Fruit fly (Drosophila melanogaster) whole organism, embryonic: ENCODE measurements around the gene CG12560.
A peak's percentile ranks its signal among the peaks of the same experiment; 100 is the strongest.

ENCODE experiments used
- Ada2b ChIP-seq: fragments of 200-800 bp; sonication (Bioruptor generic); IDR thresholded peaks from 2 replicates; pipeline ENCODE4 v1.3.6; 2022; ENCODE audit warnings: missing biosample characterization, missing genetic modification characterization
- BEAF-32 ChIP-seq: fragments of 200-800 bp; sonication (Bioruptor generic); optimal IDR thresholded peaks from 3 replicates; lab custom pipeline; 2017; ENCODE audit warnings: missing biosample characterization, missing genetic modification characterization, mild to moderate bottlenecking, moderate library complexity, missing genetic modification reagents
- C15 ChIP-seq: fragments of 200-800 bp; sonication (Bioruptor generic); IDR thresholded peaks from 3 replicates; pipeline ENCODE4 v1.3.6; 2022; ENCODE audit warnings: missing biosample characterization, missing genetic modification characterization
- CG10565 ChIP-seq: fragments of 200-800 bp; sonication (Bioruptor generic); optimal IDR thresholded peaks from 3 replicates; lab custom pipeline; 2016; ENCODE audit warnings: missing biosample characterization, mild to moderate bottlenecking, missing genetic modification characterization
- CG11695 ChIP-seq: fragments of 200-800 bp; sonication (Bioruptor generic); IDR thresholded peaks from 3 replicates; pipeline ENCODE4 v1.3.6; 2022; ENCODE audit warnings: missing biosample characterization, missing genetic modification characterization
- CG12104 ChIP-seq: fragments of 200-800 bp; sonication (Bioruptor generic); optimal IDR thresholded peaks from 3 replicates; lab custom pipeline; 2016; ENCODE audit warnings: missing biosample characterization, missing genetic modification characterization
- CG12155 ChIP-seq: fragments of 200-800 bp; sonication (Bioruptor generic); optimal IDR thresholded peaks from 3 replicates; lab custom pipeline; 2016; ENCODE audit warnings: missing biosample characterization, missing genetic modification characterization
- CG15011 ChIP-seq: fragments of 200-800 bp; sonication (Bioruptor generic); optimal IDR thresholded peaks from 3 replicates; lab custom pipeline; 2018; ENCODE audit warnings: missing biosample characterization, mild to moderate bottlenecking, missing genetic modification characterization
- CG15601 ChIP-seq: fragments of 200-800 bp; sonication (Bioruptor generic); optimal IDR thresholded peaks from 3 replicates; lab custom pipeline; 2019; ENCODE audit warnings: missing biosample characterization, mild to moderate bottlenecking, missing genetic modification characterization, moderate library complexity
- CG1602 ChIP-seq: fragments of 200-800 bp; sonication (Bioruptor generic); optimal IDR thresholded peaks from 3 replicates; lab custom pipeline; 2016; ENCODE audit warnings: missing biosample characterization, missing genetic modification characterization
- CG17359 ChIP-seq: fragments of 200-800 bp; sonication (Bioruptor generic); optimal IDR thresholded peaks from 3 replicates; lab custom pipeline; 2018; ENCODE audit warnings: missing biosample characterization, mild to moderate bottlenecking, missing genetic modification characterization, moderate library complexity
- CG17829 ChIP-seq: fragments of 200-800 bp; optimal IDR thresholded peaks from 2 replicates; lab custom pipeline; 2019; ENCODE audit warnings: missing biosample characterization, mild to moderate bottlenecking, missing genetic modification characterization, moderate library complexity
- CG18011 ChIP-seq: fragments of 200-800 bp; sonication (Bioruptor generic); optimal IDR thresholded peaks from 2 replicates; lab custom pipeline; 2017; ENCODE audit warnings: missing biosample characterization, missing genetic modification characterization, mild to moderate bottlenecking, moderate library complexity, missing genotype
- CG2120 ChIP-seq: fragments of 200-800 bp; sonication (Bioruptor generic); optimal IDR thresholded peaks from 3 replicates; lab custom pipeline; 2016; ENCODE audit warnings: missing biosample characterization, missing genetic modification characterization
- CG3163 ChIP-seq: fragments of 200-800 bp; sonication (Bioruptor generic); optimal IDR thresholded peaks from 3 replicates; lab custom pipeline; 2016; ENCODE audit warnings: missing biosample characterization, missing genetic modification characterization
- CG32532 ChIP-seq: fragments of 200-800 bp; sonication (Bioruptor generic); IDR thresholded peaks from 2 replicates; pipeline ENCODE4 v1.3.6; 2022; ENCODE audit warnings: missing biosample characterization, missing genetic modification characterization
- CG3407 ChIP-seq: fragments of 200-800 bp; sonication (Bioruptor generic); optimal IDR thresholded peaks from 2 replicates; lab custom pipeline; 2018; ENCODE audit warnings: missing biosample characterization, mild to moderate bottlenecking, missing genetic modification characterization
- CG43689 ChIP-seq: fragments of 200-800 bp; sonication (Bioruptor generic); IDR thresholded peaks from 2 replicates; pipeline ENCODE4 v1.3.6; 2022; ENCODE audit warnings: missing biosample characterization, missing genetic modification characterization
- CG6654 ChIP-seq: fragments of 200-800 bp; sonication (Bioruptor generic); optimal IDR thresholded peaks from 2 replicates; lab custom pipeline; 2017; ENCODE audit warnings: missing biosample characterization, mild to moderate bottlenecking, missing genetic modification characterization
- CG7372 ChIP-seq: fragments of 200-800 bp; sonication (Bioruptor generic); IDR thresholded peaks from 2 replicates; pipeline ENCODE4 v1.3.6; 2022; ENCODE audit warnings: missing biosample characterization, missing genetic modification characterization
- CG8290 ChIP-seq, 3 experiments: fragments of 200-800 bp; sonication (Bioruptor generic); optimal IDR thresholded peaks; 2 replicates each; lab custom pipeline; 2016 to 2019; ENCODE audit warnings: missing biosample characterization in 3 of 3, missing genetic modification characterization in 3 of 3, mild to moderate bottlenecking in 2 of 3, moderate library complexity in 1 of 3
- Hey ChIP-seq: fragments of 200-800 bp; sonication (Bioruptor generic); optimal IDR thresholded peaks from 3 replicates; lab custom pipeline; 2018; ENCODE audit warnings: missing biosample characterization, mild to moderate bottlenecking, missing genetic modification characterization
- Kr ChIP-seq: fragments of 200-800 bp; sonication (Bioruptor generic); optimal IDR thresholded peaks from 2 replicates; lab custom pipeline; 2017; ENCODE audit warnings: missing biosample characterization, mild to moderate bottlenecking, missing genetic modification characterization
- Max ChIP-seq: fragments of 200-800 bp; sonication (Bioruptor generic); optimal IDR thresholded peaks from 2 replicates; lab custom pipeline; 2016; ENCODE audit warnings: missing biosample characterization, mild to moderate bottlenecking, missing genetic modification characterization
- Mes4 ChIP-seq: fragments of 200-800 bp; sonication (Bioruptor generic); optimal IDR thresholded peaks from 2 replicates; lab custom pipeline; 2016; ENCODE audit warnings: missing biosample characterization, missing genetic modification characterization
- NFAT ChIP-seq: fragments of 200-800 bp; sonication (Bioruptor generic); IDR thresholded peaks from 2 replicates; pipeline ENCODE4 v1.3.6; 2022; ENCODE audit warnings: missing biosample characterization, missing genetic modification characterization
- Rfx ChIP-seq: fragments of 200-800 bp; sonication (Bioruptor generic); IDR thresholded peaks from 2 replicates; pipeline ENCODE4 v1.3.6; 2022; ENCODE audit warnings: missing biosample characterization, missing genetic modification characterization
- Side ChIP-seq: fragments of 200-800 bp; sonication (Bioruptor generic); optimal IDR thresholded peaks from 2 replicates; lab custom pipeline; 2016; ENCODE audit warnings: missing biosample characterization, missing genetic modification characterization
- Ssrp ChIP-seq: fragments of 200-800 bp; sonication (Bioruptor generic); optimal IDR thresholded peaks from 2 replicates; lab custom pipeline; 2018; ENCODE audit warnings: missing biosample characterization, mild to moderate bottlenecking, missing genetic modification characterization, moderate library complexity
- Taf1 ChIP-seq: fragments of 200-800 bp; sonication (Bioruptor generic); IDR thresholded peaks from 2 replicates; pipeline ENCODE4 v1.3.6; 2022; ENCODE audit warnings: missing biosample characterization, missing genetic modification characterization
- bbx ChIP-seq: fragments of 200-800 bp; sonication (Bioruptor generic); IDR thresholded peaks from 2 replicates; pipeline ENCODE4 v1.3.6; 2022; ENCODE audit warnings: missing biosample characterization, missing genetic modification characterization; ENCODE audit not compliant: partially characterized antibody
- br ChIP-seq: fragments of >200 bp; optimal IDR thresholded peaks from 2 replicates; lab custom pipeline; 2017
- chm ChIP-seq: fragments of 200-800 bp; sonication (Bioruptor generic); IDR thresholded peaks from 2 replicates; pipeline ENCODE4 v1.3.6; 2022; ENCODE audit warnings: missing biosample characterization, missing genetic modification characterization
- gt ChIP-seq: fragments of 200-800 bp; sonication (Bioruptor generic); IDR thresholded peaks from 2 replicates; pipeline ENCODE4 v1.3.6; 2022; ENCODE audit warnings: missing biosample characterization, missing genetic modification characterization
- inv ChIP-seq: fragments of 200-800 bp; sonication (Bioruptor generic); IDR thresholded peaks from 2 replicates; pipeline ENCODE4 v1.3.6; 2022; ENCODE audit warnings: missing biosample characterization, missing genetic modification characterization; ENCODE audit not compliant: partially characterized antibody
- jigr1 ChIP-seq: fragments of 200-800 bp; sonication (Bioruptor generic); IDR thresholded peaks from 3 replicates; pipeline ENCODE4 v1.3.6; 2022; ENCODE audit warnings: missing biosample characterization, missing genetic modification characterization
- nom ChIP-seq: fragments of 200-800 bp; sonication (Bioruptor generic); optimal IDR thresholded peaks from 2 replicates; lab custom pipeline; 2017; ENCODE audit warnings: missing biosample characterization, missing genetic modification characterization, mild to moderate bottlenecking, moderate library complexity, missing genetic modification reagents
- sc ChIP-seq, 3 experiments: fragments of >200 bp in 2 of 3; fragments of 200-800 bp in 1 of 3; sonication (Bioruptor generic) in 1 of 3; optimal IDR thresholded peaks; 2 replicates in 2 of 3; 3 replicates in 1 of 3; lab custom pipeline; 2017; ENCODE audit warnings: mild to moderate bottlenecking in 1 of 3, missing biosample characterization in 1 of 3, missing genetic modification characterization in 1 of 3, missing genetic modification reagents in 1 of 3
- scrt ChIP-seq: fragments of 200-800 bp; sonication (Bioruptor generic); optimal IDR thresholded peaks from 2 replicates; lab custom pipeline; 2018; ENCODE audit warnings: missing biosample characterization, mild to moderate bottlenecking, missing genetic modification characterization, moderate library complexity
- slbo ChIP-seq: fragments of 200-800 bp; sonication (Bioruptor generic); IDR thresholded peaks from 2 replicates; pipeline ENCODE4 v1.3.6; 2022; ENCODE audit warnings: missing biosample characterization, missing genetic modification characterization
- so ChIP-seq: fragments of 200-800 bp; sonication (Bioruptor generic); IDR thresholded peaks from 3 replicates; pipeline ENCODE4 v1.3.6; 2022; ENCODE audit warnings: missing biosample characterization, missing genetic modification characterization
- tna ChIP-seq: fragments of 200-800 bp; sonication (Bioruptor generic); IDR thresholded peaks from 2 replicates; pipeline ENCODE4 v1.3.6; 2022; ENCODE audit warnings: missing biosample characterization, missing genetic modification characterization; ENCODE audit not compliant: partially characterized antibody
- toy ChIP-seq: fragments of 200-800 bp; sonication (Bioruptor generic); IDR thresholded peaks from 2 replicates; pipeline ENCODE4 v1.3.6; 2022; ENCODE audit warnings: missing biosample characterization, missing genetic modification characterization
- unc-4 ChIP-seq: fragments of 200-800 bp; sonication (Bioruptor generic); IDR thresholded peaks from 2 replicates; pipeline ENCODE4 v1.3.6; 2022; ENCODE audit warnings: missing biosample characterization, missing genetic modification characterization; ENCODE audit not compliant: partially characterized antibody
- vnd ChIP-seq: fragments of 200-800 bp; sonication (Bioruptor generic); IDR thresholded peaks from 3 replicates; pipeline ENCODE4 v1.3.6; 2022; ENCODE audit warnings: missing biosample characterization, missing genetic modification characterization; ENCODE audit not compliant: partially characterized antibody
- yki ChIP-seq: fragments of >200 bp; optimal IDR thresholded peaks from 3 replicates; lab custom pipeline; 2018

The CG12560 gene

DNA sequence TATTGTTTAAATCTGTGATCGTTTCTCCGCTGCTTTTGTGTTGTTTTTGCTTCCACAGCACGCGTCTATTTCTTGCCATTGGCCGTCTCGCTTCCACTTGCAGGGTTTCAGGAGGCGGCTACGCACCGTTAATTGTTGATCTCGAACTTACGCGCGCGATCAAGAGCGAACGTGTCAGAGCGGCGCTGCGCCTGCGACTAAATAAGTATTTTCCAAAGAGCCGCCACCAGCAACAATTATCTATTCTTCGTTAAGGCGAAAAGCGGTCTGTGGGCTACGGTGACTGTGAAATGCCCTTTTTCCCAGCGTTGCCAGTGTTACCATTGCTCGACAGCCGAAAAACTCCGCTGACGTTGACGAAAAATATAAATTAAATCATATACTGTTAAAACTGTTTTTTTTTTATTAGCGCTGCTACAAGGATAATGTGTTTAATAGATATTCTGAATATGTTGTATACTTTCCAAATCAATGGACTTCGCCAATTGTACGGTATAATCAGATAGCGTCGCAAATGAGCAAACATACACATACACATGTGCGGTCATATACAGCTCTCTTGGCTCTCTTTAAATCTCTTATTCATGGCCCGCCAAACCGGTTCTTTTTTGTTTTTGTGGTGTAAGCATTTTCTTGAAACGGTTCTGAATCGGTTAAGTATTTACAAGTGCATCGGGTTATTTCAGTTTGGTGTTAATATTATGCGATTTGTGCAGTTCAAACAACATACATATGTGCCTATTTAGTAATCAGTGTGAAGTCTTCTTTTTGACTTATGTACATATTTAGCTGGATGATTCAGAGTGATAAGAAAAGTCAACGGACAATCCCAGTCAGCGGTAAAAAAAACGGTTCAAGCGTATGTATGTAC is 15.1 kb downstream of the CG12560 start, which contains the start of gene pes (continued):
- TF ChIP-seq CG6654 (GFP tag; lab: Kevin White, UChicago) (peak; percentile 81), CG12155 (peak; percentile 77)
- TF ChIP-seq, all 482 proteins: peak for 401

DNA sequence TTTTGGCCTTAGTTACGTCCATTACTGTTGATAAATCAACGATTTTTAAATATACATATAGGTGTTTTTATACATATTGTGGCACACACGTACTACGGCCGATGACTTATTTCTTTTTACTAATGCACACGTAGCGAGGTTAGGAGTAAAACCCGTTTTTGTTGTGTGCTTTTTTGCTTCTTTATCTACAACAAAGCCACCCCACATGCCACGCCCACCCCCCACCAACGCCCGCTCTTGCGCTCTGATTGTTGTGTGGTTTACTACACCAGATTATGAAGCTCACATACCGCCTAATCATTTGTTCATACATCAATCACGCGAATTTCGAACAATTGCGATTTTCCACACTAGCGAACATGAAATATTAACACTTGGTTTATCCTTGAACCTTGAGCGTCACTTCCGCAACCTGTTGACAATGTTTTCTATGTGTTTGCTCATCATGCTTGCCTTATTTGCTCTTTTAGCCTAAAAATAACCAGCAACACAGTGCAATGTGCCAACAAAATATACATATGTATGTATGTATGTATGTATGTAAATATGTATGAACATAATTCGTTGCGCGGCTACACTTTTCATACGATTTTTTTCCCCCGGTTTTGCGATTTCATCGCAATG is 16.1 kb downstream of the CG12560 start:
- TF ChIP-seq vnd (no peak), unc-4 (GFP tag; lab: Robert Waterston, UW) (no peak), CG15601 (tag; lab: Kevin White, UChicago) (no peak), slbo (GFP tag; lab: Robert Waterston, UW) (no peak), so (no peak), CG32532 (no peak), Ada2b (GFP tag; lab: Robert Waterston, UW) (no peak), CG18011 (no peak), C15 (GFP tag; lab: Robert Waterston, UW) (no peak), CG2120 (GFP tag; lab: Kevin White, UChicago) (no peak), inv (GFP tag; lab: Robert Waterston, UW) (no peak), chm (0 out of 2 replicates have a peak, but pooled peaks have one; percentile 22), br (no peak), yki (no peak), Ssrp (tag; lab: Kevin White, UChicago) (no peak), Hey (tag; lab: Kevin White, UChicago) (peak; percentile 34), Max (GFP tag; lab: Kevin White, UChicago) (no peak), CG12104 (GFP tag; lab: Kevin White, UChicago) (no peak), bbx (GFP tag; lab: Robert Waterston, UW) (no peak), Mes4 (GFP tag; lab: Kevin White, UChicago) (no peak), CG17359 (peak; percentile 23), BEAF-32 (GFP tag; lab: Kevin White, UChicago) (no peak), sc (optimal IDR thresholded peaks at IDR 0.05; lab: Kevin White, UChicago) (no peak), sc (GFP tag; optimal IDR thresholded peaks at IDR 0.05; lab: Kevin White, UChicago) (no peak), toy (GFP tag; lab: Robert Waterston, UW) (no peak), Kr (GFP tag; lab: Kevin White, UChicago) (no peak), Taf1 (GFP tag; lab: Robert Waterston, UW) (0 out of 2 replicates have a peak, but pooled peaks have one; percentile 4), Side (GFP tag; lab: Kevin White, UChicago) (no peak), nom (GFP tag; lab: Kevin White, UChicago) (no peak), CG10565 (no peak), CG43689 (GFP tag; lab: Robert Waterston, UW) (no peak), CG11695 (GFP tag; lab: Robert Waterston, UW) (no peak), CG3407 (no peak), CG8290 (GFP tag; optimal IDR thresholded peaks at IDR 0.05; lab: Kevin White, UChicago) (no peak), CG8290 (tag; optimal IDR thresholded peaks at IDR 0.05; lab: Kevin White, UChicago) (peak in 1 of 2 experiments; percentile 60), CG15011 (GFP tag; lab: Kevin White, UChicago) (no peak), scrt (GFP tag; lab: Kevin White, UChicago) (peak; percentile 64), tna (GFP tag; lab: Robert Waterston, UW) (no peak), Rfx (GFP tag; lab: Robert Waterston, UW) (no peak; the same call in 1 of the 2 replicates), gt (no peak), CG17829 (tag; lab: Kevin White, UChicago) (no peak), jigr1 (GFP tag; lab: Robert Waterston, UW) (no peak), CG1602 (GFP tag; lab: Kevin White, UChicago) (no peak), NFAT (GFP tag; lab: Robert Waterston, UW) (no peak), CG3163 (no peak), CG7372 (no peak)
